Worm (Caenorhabditis elegans) whole organism, young adult: ENCODE data around the gene mig-2.

Experiments used
- B0035.1 ChIP-seq: sonication (generic microtip); optimal IDR thresholded peaks from 2 replicates; lab custom pipeline; 2016; ENCODE audit warnings: missing genetic modification characterization, mild to moderate bottlenecking, missing compliant biosample characterization, missing genotype, missing genetic modification reagents
- B0261.1 ChIP-seq: sonication (generic microtip); optimal IDR thresholded peaks from 2 replicates; lab custom pipeline; 2016; ENCODE audit warnings: mild to moderate bottlenecking, missing genetic modification characterization, moderate library complexity, missing compliant biosample characterization
- C06A6.2 ChIP-seq: fragments of 200-800 bp; sonication (Bioruptor generic); conservative IDR thresholded peaks from 2 replicates; pipeline ENCODE4 v1.3.6; 2022; ENCODE audit warnings: missing genetic modification characterization, missing compliant biosample characterization
- F23B12.7 ChIP-seq: sonication (generic microtip); optimal IDR thresholded peaks from 2 replicates; lab custom pipeline; 2017; ENCODE audit warnings: missing genetic modification characterization, mild to moderate bottlenecking, missing compliant biosample characterization, antibody characterized with exemption, moderate library complexity; ENCODE audit not compliant: insufficient read depth
- F37B4.10 ChIP-seq: fragments of 200-800 bp; sonication (Bioruptor generic); IDR thresholded peaks from 2 replicates; pipeline ENCODE4 v1.3.6; 2022; ENCODE audit warnings: missing genetic modification characterization, missing compliant biosample characterization
- F49E8.2 ChIP-seq: sonication (generic microtip); optimal IDR thresholded peaks from 3 replicates; lab custom pipeline; 2017; ENCODE audit warnings: missing genetic modification characterization, mild to moderate bottlenecking, missing compliant biosample characterization, antibody characterized with exemption, moderate library complexity; ENCODE audit not compliant: insufficient read depth
- F52B5.7 ChIP-seq: sonication (generic microtip); optimal IDR thresholded peaks from 2 replicates; lab custom pipeline; 2016; ENCODE audit warnings: mild to moderate bottlenecking, missing genetic modification characterization, missing compliant biosample characterization
- K12H6.12 ChIP-seq: fragments of 200-800 bp; sonication (Bioruptor generic); optimal IDR thresholded peaks from 2 replicates; lab custom pipeline; 2018; ENCODE audit warnings: mild to moderate bottlenecking, missing genetic modification characterization, missing compliant biosample characterization
- Y53G8AR.9 ChIP-seq: fragments of 200-800 bp; sonication (Bioruptor generic); conservative IDR thresholded peaks from 2 replicates; pipeline ENCODE4 v1.3.6; 2022; ENCODE audit warnings: missing genetic modification reagents, missing genetic modification characterization, missing compliant biosample characterization
- Y56A3A.18 ChIP-seq: fragments of 200-800 bp; sonication (Bioruptor generic); IDR thresholded peaks from 2 replicates; pipeline ENCODE4 v1.3.6; 2022; ENCODE audit warnings: missing genetic modification reagents, missing genetic modification characterization, missing compliant biosample characterization
- aptf-3 ChIP-seq: fragments of 200-800 bp; sonication (Bioruptor generic); IDR thresholded peaks from 2 replicates; pipeline ENCODE4 v1.3.6; 2022; ENCODE audit warnings: missing genetic modification characterization, missing compliant biosample characterization
- atf-7 ChIP-seq: sonication (generic microtip); optimal IDR thresholded peaks from 2 replicates; lab custom pipeline; 2017; ENCODE audit warnings: mild to moderate bottlenecking, missing genetic modification characterization, missing compliant biosample characterization
- athp-1 ChIP-seq: sonication (generic microtip); optimal IDR thresholded peaks from 2 replicates; lab custom pipeline; 2017; ENCODE audit warnings: mild to moderate bottlenecking, missing genetic modification characterization, missing compliant biosample characterization
- attf-3 ChIP-seq: fragments of 200-800 bp; sonication (Bioruptor generic); conservative IDR thresholded peaks from 2 replicates; pipeline ENCODE4 v1.3.6; 2022; ENCODE audit warnings: missing genetic modification reagents, missing genetic modification characterization, missing compliant biosample characterization
- attf-5 ChIP-seq: fragments of 200-800 bp; sonication (Bioruptor generic); optimal IDR thresholded peaks from 2 replicates; lab custom pipeline; 2018; ENCODE audit warnings: mild to moderate bottlenecking, missing genetic modification characterization, missing compliant biosample characterization
- ceh-79 ChIP-seq: sonication (generic microtip); optimal IDR thresholded peaks from 2 replicates; lab custom pipeline; 2017; ENCODE audit warnings: mild to moderate bottlenecking, missing genetic modification characterization, missing compliant biosample characterization
- dox-1 ChIP-seq: fragments of 200-800 bp; sonication (Bioruptor generic); IDR thresholded peaks from 2 replicates; pipeline ENCODE4 v1.3.6; 2022; ENCODE audit warnings: missing genetic modification reagents, missing genetic modification characterization, missing compliant biosample characterization
- gei-17 ChIP-seq: fragments of 200-800 bp; sonication (Bioruptor generic); optimal IDR thresholded peaks from 2 replicates; lab custom pipeline; 2018; ENCODE audit warnings: mild to moderate bottlenecking, missing genetic modification characterization, missing compliant biosample characterization
- him-1 ChIP-seq: sonication (generic microtip); optimal IDR thresholded peaks from 2 replicates; lab custom pipeline; 2016; ENCODE audit warnings: missing genotype, missing genetic modification reagents, missing genetic modification characterization, missing compliant biosample characterization
- hlh-12 ChIP-seq: sonication (generic microtip); optimal IDR thresholded peaks from 2 replicates; lab custom pipeline; 2016; ENCODE audit warnings: missing genetic modification characterization, missing compliant biosample characterization
- hrde-1 ChIP-seq: sonication (generic microtip); optimal IDR thresholded peaks from 2 replicates; lab custom pipeline; 2016; ENCODE audit warnings: missing genetic modification characterization, mild to moderate bottlenecking, missing compliant biosample characterization, moderate library complexity, missing genotype, missing genetic modification reagents, borderline replicate concordance
- let-607 ChIP-seq, 2 experiments: fragments of 200-800 bp in 1 of 2; sonication (Bioruptor generic) in 1 of 2; sonication (generic microtip) in 1 of 2; optimal IDR thresholded peaks; 2 replicates each; lab custom pipeline; 2016 to 2018; ENCODE audit warnings: mild to moderate bottlenecking in 2 of 2, missing compliant biosample characterization in 2 of 2, missing genetic modification characterization in 2 of 2, moderate library complexity in 2 of 2, missing genotype in 1 of 2
- lsy-27 ChIP-seq: sonication (generic microtip); optimal IDR thresholded peaks from 2 replicates; lab custom pipeline; 2017; ENCODE audit warnings: missing genetic modification characterization, mild to moderate bottlenecking, missing compliant biosample characterization, antibody characterized with exemption, missing genotype, borderline replicate concordance; ENCODE audit not compliant: insufficient read depth
- madf-8 ChIP-seq: fragments of 200-800 bp; sonication (Bioruptor generic); conservative IDR thresholded peaks from 2 replicates; pipeline ENCODE4 v1.3.6; 2022; ENCODE audit warnings: missing genetic modification reagents, missing genetic modification characterization, missing compliant biosample characterization
- mxl-1 ChIP-seq: sonication (generic microtip); optimal IDR thresholded peaks from 2 replicates; lab custom pipeline; 2016; ENCODE audit warnings: missing genetic modification characterization, missing compliant biosample characterization
- nhr-120 ChIP-seq: fragments of 200-800 bp; sonication (Bioruptor generic); IDR thresholded peaks from 2 replicates; pipeline ENCODE4 v1.3.6; 2022; ENCODE audit warnings: missing genetic modification characterization, missing compliant biosample characterization
- nhr-80 ChIP-seq: sonication (generic microtip); optimal IDR thresholded peaks from 2 replicates; lab custom pipeline; 2016; ENCODE audit warnings: missing genetic modification characterization, missing compliant biosample characterization
- pha-4 ChIP-seq: fragments of 150-350 bp; sonication (generic microtip); optimal IDR thresholded peaks from 2 replicates; lab custom pipeline; 2014; ENCODE audit warnings: missing biosample characterization, missing genetic modification reagents, missing genetic modification characterization
- rec-8 ChIP-seq, 2 experiments: sonication (generic microtip); optimal IDR thresholded peaks; 2 replicates each; lab custom pipeline; 2016; ENCODE audit warnings: mild to moderate bottlenecking in 2 of 2, missing genetic modification characterization in 2 of 2, missing genetic modification reagents in 2 of 2, missing genotype in 2 of 2, missing biosample characterization in 1 of 2, missing compliant biosample characterization in 1 of 2, moderate library complexity in 1 of 2
- repo-1 ChIP-seq: sonication (generic microtip); optimal IDR thresholded peaks from 2 replicates; lab custom pipeline; 2017; ENCODE audit warnings: mild to moderate bottlenecking, missing genetic modification characterization, missing compliant biosample characterization
- snpc-1.1 ChIP-seq: sonication (generic microtip); optimal IDR thresholded peaks from 2 replicates; lab custom pipeline; 2017; ENCODE audit warnings: missing genetic modification characterization, mild to moderate bottlenecking, missing compliant biosample characterization, antibody characterized with exemption, moderate library complexity, missing genotype, missing genetic modification reagents; ENCODE audit not compliant: insufficient read depth
- snpc-4 ChIP-seq, 5 experiments: fragments of 150-350 bp in 1 of 5; sonication (generic microtip) in 4 of 5; optimal IDR thresholded peaks; 2 replicates each; lab custom pipeline; 2014 to 2018; ENCODE audit warnings: missing genetic modification characterization in 5 of 5, missing biosample characterization in 3 of 5, antibody characterized with exemption in 2 of 5, mild to moderate bottlenecking in 2 of 5, missing compliant biosample characterization in 2 of 5, missing genotype in 2 of 5, moderate library complexity in 2 of 5, missing genetic modification reagents in 1 of 5
- somi-1 ChIP-seq: fragments of 200-800 bp; sonication (Bioruptor generic); optimal IDR thresholded peaks from 2 replicates; lab custom pipeline; 2018; ENCODE audit warnings: mild to moderate bottlenecking, missing genetic modification characterization, missing compliant biosample characterization
- sptf-2 ChIP-seq: fragments of 200-800 bp; sonication (Bioruptor generic); optimal IDR thresholded peaks from 2 replicates; lab custom pipeline; 2018; ENCODE audit warnings: mild to moderate bottlenecking, missing genetic modification characterization, missing compliant biosample characterization
- tbp1 ChIP-seq: fragments of 200-800 bp; sonication (Bioruptor generic); optimal IDR thresholded peaks from 2 replicates; lab custom pipeline; 2018; ENCODE audit warnings: mild to moderate bottlenecking, missing genetic modification characterization, missing compliant biosample characterization
- tlf-1 ChIP-seq: fragments of 200-800 bp; sonication (Bioruptor generic); optimal IDR thresholded peaks from 2 replicates; lab custom pipeline; 2018; ENCODE audit warnings: mild to moderate bottlenecking, missing genetic modification characterization, missing compliant biosample characterization
- zfh-2 ChIP-seq: fragments of 200-800 bp; sonication (Bioruptor generic); conservative IDR thresholded peaks from 2 replicates; pipeline ENCODE4 v1.3.6; 2022; ENCODE audit warnings: missing genetic modification reagents, missing genetic modification characterization, missing compliant biosample characterization
- ztf-22 ChIP-seq: fragments of 200-800 bp; sonication (Bioruptor generic); optimal IDR thresholded peaks from 2 replicates; lab custom pipeline; 2018; ENCODE audit warnings: mild to moderate bottlenecking, missing genetic modification characterization, moderate library complexity, missing compliant biosample characterization
- ztf-26 ChIP-seq: sonication (generic microtip); optimal IDR thresholded peaks from 2 replicates; lab custom pipeline; 2017; ENCODE audit warnings: missing genetic modification characterization, missing compliant biosample characterization
- ztf-28 ChIP-seq: fragments of 200-800 bp; sonication (Bioruptor generic); IDR thresholded peaks from 2 replicates; pipeline ENCODE4 v1.3.6; 2022; ENCODE audit warnings: missing genetic modification reagents, missing genetic modification characterization, missing compliant biosample characterization
- ztf-3 ChIP-seq: fragments of 200-800 bp; sonication (Bioruptor generic); optimal IDR thresholded peaks from 2 replicates; lab custom pipeline; 2018; ENCODE audit warnings: mild to moderate bottlenecking, missing genetic modification characterization, missing compliant biosample characterization
- ztf-6 ChIP-seq: fragments of 200-800 bp; sonication (Bioruptor generic); IDR thresholded peaks from 2 replicates; pipeline ENCODE4 v1.3.6; 2022; ENCODE audit warnings: missing genetic modification reagents, missing genetic modification characterization, missing compliant biosample characterization

Gene mig-2

ce11 chrX:11515381-11515780, 33.0 kb upstream of the mig-2 start (continued):
- TF ChIP-seq athp-1 (tag; lab: Kevin White, UChicago) (no peak), repo-1 (tag; lab: Kevin White, UChicago) (no peak), snpc-1.1 (no peak), hrde-1 (no peak), F23B12.7 (tag; lab: Kevin White, UChicago) (no peak), dox-1 (GFP tag; lab: Robert Waterston, UW) (peak; percentile 73), Y56A3A.18 (GFP tag; lab: Robert Waterston, UW) (no peak), gei-17 (GFP tag; lab: Kevin White, UChicago) (no peak), nhr-80 (tag; lab: Kevin White, UChicago) (peak; percentile 99), mxl-1 (tag; lab: Kevin White, UChicago) (no peak), tbp1 (GFP tag; lab: Kevin White, UChicago) (no peak), attf-5 (GFP tag; lab: Kevin White, UChicago) (no peak), F37B4.10 (no peak), B0261.1 (no peak), ztf-6 (GFP tag; lab: Robert Waterston, UW) (no peak), zfh-2 (0 out of 2 replicates have a peak, but pooled peaks have one; percentile 13), pha-4 (peak; percentile 75), madf-8 (GFP tag; lab: Robert Waterston, UW) (no peak), hlh-12 (tag; lab: Kevin White, UChicago) (no peak), Y53G8AR.9 (GFP tag; lab: Robert Waterston, UW) (peak; percentile 44; the same call in 1 of the 2 replicates), ztf-3 (no peak)

- TF ChIP-seq rec-8 (tag; optimal IDR thresholded peaks at IDR 0.05; lab: Kevin White, UChicago): no peak
- TF ChIP-seq nhr-80 (tag; lab: Kevin White, UChicago): peak; percentile 33
Measured at ce11 chrX:11517433-11517832, 31.0 kb upstream of the mig-2 start.

DNA sequence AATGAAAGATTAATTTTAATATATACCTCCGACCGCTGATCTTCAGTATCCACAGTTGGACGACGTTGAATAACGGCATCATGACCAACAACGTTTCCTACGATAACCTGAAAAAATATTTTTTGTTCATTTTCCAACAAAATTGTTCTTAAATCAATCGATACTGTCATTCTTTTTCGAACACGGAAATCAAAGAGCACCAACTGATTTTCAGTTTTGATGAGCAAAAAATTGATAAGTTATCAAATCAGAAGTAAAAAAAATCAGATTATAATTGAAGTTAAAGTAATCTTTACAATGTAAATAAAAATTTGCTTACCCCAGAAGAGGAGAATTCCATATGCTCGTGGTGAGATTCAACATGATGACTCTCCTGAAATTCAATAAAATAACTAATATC, 30.0 kb upstream of the mig-2 start:
- TF ChIP-seq ztf-6 (GFP tag; lab: Robert Waterston, UW) (no peak), C06A6.2 (no peak), pha-4 (no peak), gei-17 (GFP tag; lab: Kevin White, UChicago) (no peak), aptf-3 (GFP tag; lab: Robert Waterston, UW) (no peak), ceh-79 (no peak)

- TF ChIP-seq attf-3 (GFP tag; lab: Robert Waterston, UW) (no peak), nhr-120 (GFP tag; lab: Robert Waterston, UW) (no peak), F49E8.2 (tag; lab: Kevin White, UChicago) (no peak), dox-1 (GFP tag; lab: Robert Waterston, UW) (peak; percentile 60), snpc-1.1 (no peak), nhr-80 (tag; lab: Kevin White, UChicago) (peak; percentile 98), ztf-22 (no peak), atf-7 (tag; lab: Kevin White, UChicago) (peak; percentile 41), athp-1 (tag; lab: Kevin White, UChicago) (no peak), somi-1 (GFP tag; lab: Kevin White, UChicago) (no peak), B0035.1 (tag; lab: Kevin White, UChicago) (no peak), K12H6.12 (tag; lab: Kevin White, UChicago) (no peak), him-1 (tag; lab: Kevin White, UChicago) (no peak), let-607 (tag; optimal IDR thresholded peaks at IDR 0.05; lab: Kevin White, UChicago) (peak; percentile 62 to 80), F52B5.7 (tag; lab: Kevin White, UChicago) (no peak), lsy-27 (no peak), attf-5 (GFP tag; lab: Kevin White, UChicago) (no peak), ztf-26 (tag; lab: Kevin White, UChicago) (no peak), snpc-4 (GFP tag; optimal IDR thresholded peaks at IDR 0.05; lab: Kevin White, UChicago) (no peak), snpc-4 (tag; optimal IDR thresholded peaks at IDR 0.05; lab: Kevin White, UChicago) (peak in 1 of 4 experiments; percentile 25), ztf-28 (GFP tag; lab: Robert Waterston, UW) (no peak), sptf-2 (no peak), tlf-1 (GFP tag; lab: Kevin White, UChicago) (no peak)
Measured at ce11 chrX:11519016-11519509, 29.3 kb upstream of the mig-2 start, which contains the start of gene hpo-34. Gene hpo-34, minus strand, starts transcription at chrX:11519066.
